Worm (Caenorhabditis elegans) whole organism, midembryonic: ENCODE measurements around the gene ttr-15.

Experiments used
- T22C8.4 ChIP-seq: fragments of 200-800 bp; sonication (Bioruptor generic); IDR thresholded peaks from 2 replicates; pipeline ENCODE4 v1.3.6; 2022; ENCODE audit warnings: missing genetic modification characterization, missing compliant biosample characterization
- cog-1 ChIP-seq: sonication (generic microtip); optimal IDR thresholded peaks from 2 replicates; lab custom pipeline; 2016; ENCODE audit warnings: missing genetic modification characterization, missing compliant biosample characterization
- klf-2 ChIP-seq: fragments of 200-800 bp; sonication (Bioruptor generic); conservative IDR thresholded peaks from 2 replicates; pipeline ENCODE4 v1.3.6; 2022; ENCODE audit warnings: missing genetic modification reagents, missing genetic modification characterization, missing compliant biosample characterization
- med-1 ChIP-seq: sonication (generic microtip); optimal IDR thresholded peaks from 2 replicates; lab custom pipeline; 2017; ENCODE audit warnings: missing genetic modification characterization, mild to moderate bottlenecking, missing compliant biosample characterization, antibody characterized with exemption, missing genetic modification reagents; ENCODE audit not compliant: insufficient read depth
- ref-1 ChIP-seq: fragments of 200-800 bp; sonication (Bioruptor generic); conservative IDR thresholded peaks from 2 replicates; pipeline ENCODE4 v1.3.6; 2022; ENCODE audit warnings: missing genetic modification reagents, missing genetic modification characterization, missing compliant biosample characterization
- ztf-23 ChIP-seq: fragments of 200-800 bp; sonication (Bioruptor generic); IDR thresholded peaks from 2 replicates; pipeline ENCODE4 v1.3.6; 2022; ENCODE audit warnings: missing genetic modification reagents, missing genetic modification characterization, missing compliant biosample characterization
- ztf-29 ChIP-seq: fragments of 200-800 bp; sonication (Bioruptor generic); IDR thresholded peaks from 2 replicates; pipeline ENCODE4 v1.3.6; 2022; ENCODE audit warnings: missing genetic modification reagents, missing genetic modification characterization, missing compliant biosample characterization

DNA sequence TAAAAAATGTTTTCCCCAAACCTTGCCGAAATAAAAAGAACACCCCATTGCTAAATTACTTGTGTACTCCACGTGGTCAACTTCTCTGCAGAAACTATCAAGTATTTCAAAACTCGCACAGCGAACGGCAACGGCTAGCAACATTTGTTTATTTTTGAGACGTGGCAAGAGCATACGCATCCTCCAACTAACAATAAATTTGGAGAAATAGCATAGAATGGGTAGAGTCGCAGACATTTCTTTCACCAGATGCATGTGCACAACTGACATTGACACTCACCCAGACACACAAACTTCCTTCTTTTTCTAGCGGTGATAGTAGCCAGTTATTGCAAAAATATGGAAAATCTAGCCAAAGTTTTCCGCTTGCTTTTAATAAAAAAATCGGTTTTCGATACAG is 42.0 kb downstream of the ttr-15 start:
- no peak for TF ChIP-seq ref-1
- no peak for TF ChIP-seq klf-2 (GFP tag; lab: Robert Waterston, UW)
- no peak for TF ChIP-seq T22C8.4 (GFP tag; lab: Robert Waterston, UW)
- no peak for TF ChIP-seq cog-1 (tag; lab: Kevin White, UChicago)
- no peak for TF ChIP-seq ztf-29 (GFP tag; lab: Robert Waterston, UW)
- no peak for TF ChIP-seq ztf-23 (GFP tag; lab: Robert Waterston, UW)
- no peak for TF ChIP-seq med-1 (GFP tag; lab: Kevin White, UChicago)
